Worm (Caenorhabditis elegans): Measurements from ENCODE around the gene twk-49.
A peak's percentile ranks its signal among the peaks of the same experiment; 100 is the strongest.

twk-49 gene

ce11 chrII:6499067-6499466 lies at the start of gene twk-49:
TSS of gene twk-49 (minus strand) at chrII:6499167.
- TF ChIP-seq klf-2 (GFP tag; conservative IDR thresholded peaks at IDR 0.05) = no peak
- TF ChIP-seq cog-1 (tag; optimal IDR thresholded peaks at IDR 0.05) = no peak
- no peak for TF ChIP-seq T22C8.4 (GFP tag; IDR thresholded peaks at IDR 0.05)
- no peak for TF ChIP-seq med-1 (GFP tag; optimal IDR thresholded peaks at IDR 0.05; ENCODE audit: insufficient read depth)
- no peak for TF ChIP-seq ztf-23 (GFP tag; IDR thresholded peaks at IDR 0.05)
- no peak for TF ChIP-seq tab-1 (GFP tag; IDR thresholded peaks at IDR 0.05)
- TF ChIP-seq flt-1 (GFP tag; IDR thresholded peaks at IDR 0.05) = no peak
- no peak for TF ChIP-seq ref-1 (GFP tag; conservative IDR thresholded peaks at IDR 0.05)
- TF ChIP-seq ztf-29 (GFP tag; IDR thresholded peaks at IDR 0.05) = no peak

ce11 chrII:6544842-6545410 lies 46.0 kb upstream of the twk-49 start, which contains the start of gene lron-15:
TSS of gene lron-15 (minus strand) at chrII:6544892.
- TF ChIP-seq T22C8.4 (GFP tag; IDR thresholded peaks at IDR 0.05) = no peak

- no peak for TF ChIP-seq ref-1 (GFP tag; conservative IDR thresholded peaks at IDR 0.05)
- TF ChIP-seq cog-1 (tag; optimal IDR thresholded peaks at IDR 0.05) = peak; percentile 14
These were observed 37.0 kb upstream of the twk-49 start, which contains the start of gene utp-20 for ce11 chrII:6535957-6536424. TSS of gene utp-20 (plus strand) at chrII:6536374.

ce11 chrII:6531940-6532339 lies 33.0 kb upstream of the twk-49 start, which contains the start of gene abcx-1:
TSS of gene abcx-1 (plus strand) at chrII:6532163.
- TF ChIP-seq ztf-23 (GFP tag; IDR thresholded peaks at IDR 0.05) = no peak
- no peak for TF ChIP-seq ztf-29 (GFP tag; IDR thresholded peaks at IDR 0.05)

ce11 chrII:6531527-6531926 lies 32.6 kb upstream of the twk-49 start, which contains the start of gene abch-1:
TSS of gene abch-1 (minus strand) at chrII:6531627.
- TF ChIP-seq klf-2 (GFP tag; conservative IDR thresholded peaks at IDR 0.05) (no peak), med-1 (GFP tag; optimal IDR thresholded peaks at IDR 0.05; ENCODE audit: insufficient read depth) (no peak), ztf-29 (GFP tag; IDR thresholded peaks at IDR 0.05) (no peak)

ce11 chrII:6528629-6529028 lies 29.7 kb upstream of the twk-49 start, which contains the start of gene C56E6.4:
TSS of gene C56E6.4 (minus strand) at chrII:6528729.
- TF ChIP-seq flt-1 (GFP tag; IDR thresholded peaks at IDR 0.05) = no peak
- no peak for TF ChIP-seq klf-2 (GFP tag; conservative IDR thresholded peaks at IDR 0.05)
- TF ChIP-seq ztf-23 (GFP tag; IDR thresholded peaks at IDR 0.05) = no peak
- no peak for TF ChIP-seq tab-1 (GFP tag; IDR thresholded peaks at IDR 0.05)
- TF ChIP-seq cog-1 (tag; optimal IDR thresholded peaks at IDR 0.05) = no peak
- TF ChIP-seq ref-1 (GFP tag; conservative IDR thresholded peaks at IDR 0.05) = no peak
- no peak for TF ChIP-seq med-1 (GFP tag; optimal IDR thresholded peaks at IDR 0.05; ENCODE audit: insufficient read depth)
- no peak for TF ChIP-seq ztf-29 (GFP tag; IDR thresholded peaks at IDR 0.05)
- TF ChIP-seq T22C8.4 (GFP tag; IDR thresholded peaks at IDR 0.05) = no peak

ce11 chrII:6526136-6526684 lies 27.2 kb upstream of the twk-49 start:
- no peak for TF ChIP-seq ztf-29 (GFP tag; IDR thresholded peaks at IDR 0.05)
- no peak for TF ChIP-seq med-1 (GFP tag; optimal IDR thresholded peaks at IDR 0.05; ENCODE audit: insufficient read depth)
- no peak for TF ChIP-seq ztf-23 (GFP tag; IDR thresholded peaks at IDR 0.05)
- no peak for TF ChIP-seq cog-1 (tag; optimal IDR thresholded peaks at IDR 0.05)
- no peak for TF ChIP-seq flt-1 (GFP tag; IDR thresholded peaks at IDR 0.05)
- TF ChIP-seq T22C8.4 (GFP tag; IDR thresholded peaks at IDR 0.05) = no peak
- TF ChIP-seq klf-2 (GFP tag; conservative IDR thresholded peaks at IDR 0.05) = no peak
- no peak for TF ChIP-seq tab-1 (GFP tag; IDR thresholded peaks at IDR 0.05)
- no peak for TF ChIP-seq ref-1 (GFP tag; conservative IDR thresholded peaks at IDR 0.05)

ce11 chrII:6524501-6524977 lies 25.6 kb upstream of the twk-49 start, which contains the start of gene C56E6.2:
TSS of gene C56E6.2 (plus strand) at chrII:6524927.
- TF ChIP-seq cog-1 (tag; optimal IDR thresholded peaks at IDR 0.05) = no peak
- no peak for TF ChIP-seq flt-1 (GFP tag; IDR thresholded peaks at IDR 0.05)
- no peak for TF ChIP-seq T22C8.4 (GFP tag; IDR thresholded peaks at IDR 0.05)
- no peak for TF ChIP-seq ztf-23 (GFP tag; IDR thresholded peaks at IDR 0.05)

ce11 chrII:6523940-6524339 lies 25.0 kb upstream of the twk-49 start:
- no peak for TF ChIP-seq tab-1 (GFP tag; IDR thresholded peaks at IDR 0.05)
- TF ChIP-seq ref-1 (GFP tag; conservative IDR thresholded peaks at IDR 0.05) = no peak
- TF ChIP-seq klf-2 (GFP tag; conservative IDR thresholded peaks at IDR 0.05) = no peak
- TF ChIP-seq med-1 (GFP tag; optimal IDR thresholded peaks at IDR 0.05; ENCODE audit: insufficient read depth) = no peak
- no peak for TF ChIP-seq flt-1 (GFP tag; IDR thresholded peaks at IDR 0.05)
- TF ChIP-seq cog-1 (tag; optimal IDR thresholded peaks at IDR 0.05) = no peak
- TF ChIP-seq ztf-23 (GFP tag; IDR thresholded peaks at IDR 0.05) = no peak
- TF ChIP-seq ztf-29 (GFP tag; IDR thresholded peaks at IDR 0.05) = no peak
- TF ChIP-seq T22C8.4 (GFP tag; IDR thresholded peaks at IDR 0.05) = no peak

ce11 chrII:6522622-6523254 lies 23.8 kb upstream of the twk-49 start:
- TF ChIP-seq cog-1 (tag; optimal IDR thresholded peaks at IDR 0.05) = peak; percentile 51
- no peak for TF ChIP-seq klf-2 (GFP tag; conservative IDR thresholded peaks at IDR 0.05)
- no peak for TF ChIP-seq ztf-29 (GFP tag; IDR thresholded peaks at IDR 0.05)
- TF ChIP-seq tab-1 (GFP tag; IDR thresholded peaks at IDR 0.05) = 0 out of 2 replicates have a peak, but pooled peaks have one; percentile 47
- no peak for TF ChIP-seq ref-1 (GFP tag; conservative IDR thresholded peaks at IDR 0.05)
- TF ChIP-seq med-1 (GFP tag; optimal IDR thresholded peaks at IDR 0.05; ENCODE audit: insufficient read depth) = no peak
- no peak for TF ChIP-seq T22C8.4 (GFP tag; IDR thresholded peaks at IDR 0.05)
- 0 out of 2 replicates have a peak, but pooled peaks have one; percentile 69 for TF ChIP-seq ztf-23 (GFP tag; IDR thresholded peaks at IDR 0.05)
- peak; percentile 70 for TF ChIP-seq flt-1 (GFP tag; IDR thresholded peaks at IDR 0.05)

All from whole organism, midembryonic.